Fruit fly (Drosophila melanogaster): Measurements from ENCODE around the gene mtsh.

- TF ChIP-seq CG6854 (GFP tag; optimal IDR thresholded peaks at IDR 0.05): peak; percentile 92
- TF ChIP-seq CG34406 (GFP tag; optimal IDR thresholded peaks at IDR 0.05): peak; percentile 86
- peak; percentile 83 to 85 for TF ChIP-seq salr (GFP tag; optimal IDR thresholded peaks at IDR 0.05)
Observed at dm6 chr2L:8279400-8280065, 40.2 kb downstream of the mtsh start.
